Worm (Caenorhabditis elegans) whole organism, L2 larva: Measurements from ENCODE around the gene Y40C5A.4.

ENCODE experiments used
- C34F6.9 ChIP-seq: fragments of 150-350 bp; optimal IDR thresholded peaks from 2 replicates; lab custom pipeline; 2014; ENCODE audit warnings: missing biosample characterization, missing genetic modification characterization
- F13H6.1 ChIP-seq: sonication (generic microtip); optimal IDR thresholded peaks from 2 replicates; lab custom pipeline; 2016; ENCODE audit warnings: missing genetic modification characterization, missing compliant biosample characterization
- Y55F3AM.14 ChIP-seq: fragments of 200-800 bp; sonication (Bioruptor generic); optimal IDR thresholded peaks from 2 replicates; lab custom pipeline; 2018; ENCODE audit warnings: mild to moderate bottlenecking, missing genetic modification characterization, missing compliant biosample characterization
- ZK546.5 ChIP-seq: sonication (generic microtip); optimal IDR thresholded peaks from 2 replicates; lab custom pipeline; 2017; ENCODE audit warnings: missing biosample characterization, missing genetic modification characterization
- alr-1 ChIP-seq: fragments of 150-350 bp; optimal IDR thresholded peaks from 2 replicates; lab custom pipeline; 2014; ENCODE audit warnings: missing biosample characterization, missing genetic modification characterization
- aly-2 ChIP-seq: fragments of 150-350 bp; optimal IDR thresholded peaks from 2 replicates; lab custom pipeline; 2014; ENCODE audit warnings: missing biosample characterization, missing genetic modification characterization
- ama-1 ChIP-seq: fragments of 150-350 bp; optimal IDR thresholded peaks from 2 replicates; lab custom pipeline; 2018; ENCODE audit warnings: inconsistent platforms
- blmp-1 ChIP-seq: sonication (generic microtip); optimal IDR thresholded peaks from 2 replicates; lab custom pipeline; 2017; ENCODE audit warnings: missing genetic modification characterization, mild to moderate bottlenecking, missing compliant biosample characterization, antibody characterized with exemption, moderate library complexity; ENCODE audit not compliant: insufficient read depth
- ceh-16 ChIP-seq: fragments of 150-350 bp; optimal IDR thresholded peaks from 2 replicates; lab custom pipeline; 2014; ENCODE audit warnings: missing biosample characterization, missing genetic modification characterization
- ceh-82 ChIP-seq: fragments of 150-350 bp; optimal IDR thresholded peaks from 2 replicates; lab custom pipeline; 2014; ENCODE audit warnings: missing biosample characterization, missing genetic modification characterization
- crh-2 ChIP-seq: sonication (generic microtip); optimal IDR thresholded peaks from 2 replicates; lab custom pipeline; 2017; ENCODE audit warnings: missing biosample characterization, missing genetic modification characterization
- dmd-4 ChIP-seq: sonication (generic microtip); optimal IDR thresholded peaks from 2 replicates; lab custom pipeline; 2017; ENCODE audit warnings: missing biosample characterization, missing genetic modification characterization
- egl-27 ChIP-seq: sonication (generic microtip); optimal IDR thresholded peaks from 3 replicates; lab custom pipeline; 2017; ENCODE audit warnings: missing biosample characterization, missing genetic modification reagents, missing genetic modification characterization
- elt-1 ChIP-seq: fragments of 150-350 bp; optimal IDR thresholded peaks from 2 replicates; lab custom pipeline; 2014; ENCODE audit warnings: missing biosample characterization, missing genetic modification characterization
- fos-1 ChIP-seq: fragments of 150-350 bp; optimal IDR thresholded peaks from 2 replicates; lab custom pipeline; 2014; ENCODE audit warnings: missing biosample characterization, missing genetic modification characterization
- gmeb-1 ChIP-seq: fragments of 150-350 bp; optimal IDR thresholded peaks from 2 replicates; lab custom pipeline; 2014; ENCODE audit warnings: missing biosample characterization, missing genetic modification characterization
- lin-11 ChIP-seq: fragments of 150-350 bp; sonication (generic microtip); optimal IDR thresholded peaks from 2 replicates; lab custom pipeline; 2014; ENCODE audit warnings: missing biosample characterization, missing genetic modification characterization, inconsistent platforms, mixed read lengths
- lin-13 ChIP-seq: fragments of 150-350 bp; optimal IDR thresholded peaks from 2 replicates; lab custom pipeline; 2014; ENCODE audit warnings: missing biosample characterization, missing genetic modification reagents, missing genetic modification characterization
- mdl-1 ChIP-seq, 2 experiments: fragments of 150-350 bp in 1 of 2; sonication (generic microtip) in 1 of 2; optimal IDR thresholded peaks; 2 replicates each; lab custom pipeline; 2017; ENCODE audit warnings: missing biosample characterization in 2 of 2, missing genetic modification characterization in 2 of 2
- nhr-10 ChIP-seq: sonication (generic microtip); optimal IDR thresholded peaks from 2 replicates; lab custom pipeline; 2017; ENCODE audit warnings: missing biosample characterization, missing genetic modification characterization
- nhr-11 ChIP-seq: fragments of 150-350 bp; optimal IDR thresholded peaks from 2 replicates; lab custom pipeline; 2014; ENCODE audit warnings: missing biosample characterization, missing genetic modification characterization
- nhr-129 ChIP-seq: fragments of 150-350 bp; optimal IDR thresholded peaks from 2 replicates; lab custom pipeline; 2014; ENCODE audit warnings: missing biosample characterization, missing genetic modification characterization
- nhr-23 ChIP-seq: fragments of 150-350 bp; optimal IDR thresholded peaks from 2 replicates; lab custom pipeline; 2014; ENCODE audit warnings: missing biosample characterization, missing genetic modification reagents, missing genetic modification characterization
- nhr-237 ChIP-seq: fragments of 150-350 bp; optimal IDR thresholded peaks from 2 replicates; lab custom pipeline; 2014; ENCODE audit warnings: missing biosample characterization, missing genetic modification characterization
- nhr-25 ChIP-seq: fragments of 150-350 bp; sonication (generic microtip); optimal IDR thresholded peaks from 3 replicates; lab custom pipeline; 2014; ENCODE audit warnings: missing biosample characterization, missing genetic modification characterization
- nhr-6 ChIP-seq: fragments of 150-350 bp; optimal IDR thresholded peaks from 2 replicates; lab custom pipeline; 2014; ENCODE audit warnings: missing biosample characterization, missing genetic modification characterization
- sem-4 ChIP-seq: fragments of 150-350 bp; optimal IDR thresholded peaks from 2 replicates; lab custom pipeline; 2014; ENCODE audit warnings: missing biosample characterization, missing genetic modification reagents, missing genetic modification characterization
- sma-3 ChIP-seq: sonication (generic microtip); optimal IDR thresholded peaks from 2 replicates; lab custom pipeline; 2016; ENCODE audit warnings: missing genetic modification reagents, missing genetic modification characterization, missing compliant biosample characterization
- sma-9 ChIP-seq, 2 experiments: fragments of 150-350 bp in 1 of 2; sonication (generic microtip) in 1 of 2; optimal IDR thresholded peaks; 2 replicates each; lab custom pipeline; 2014 to 2016; ENCODE audit warnings: missing genetic modification characterization in 2 of 2, mild to moderate bottlenecking in 1 of 2, missing biosample characterization in 1 of 2, missing compliant biosample characterization in 1 of 2, missing genetic modification reagents in 1 of 2, moderate library complexity in 1 of 2
- snpc-4 ChIP-seq: fragments of 150-350 bp; optimal IDR thresholded peaks from 2 replicates; lab custom pipeline; 2014; ENCODE audit warnings: missing biosample characterization, missing genetic modification characterization
- unc-62 ChIP-seq: fragments of 150-350 bp; optimal IDR thresholded peaks from 2 replicates; lab custom pipeline; 2014; ENCODE audit warnings: missing biosample characterization, missing genetic modification reagents, missing genetic modification characterization
- ztf-11 ChIP-seq: sonication (generic microtip); optimal IDR thresholded peaks from 2 replicates; lab custom pipeline; 2017; ENCODE audit warnings: missing biosample characterization, missing genetic modification characterization

The Y40C5A.4 gene

DNA sequence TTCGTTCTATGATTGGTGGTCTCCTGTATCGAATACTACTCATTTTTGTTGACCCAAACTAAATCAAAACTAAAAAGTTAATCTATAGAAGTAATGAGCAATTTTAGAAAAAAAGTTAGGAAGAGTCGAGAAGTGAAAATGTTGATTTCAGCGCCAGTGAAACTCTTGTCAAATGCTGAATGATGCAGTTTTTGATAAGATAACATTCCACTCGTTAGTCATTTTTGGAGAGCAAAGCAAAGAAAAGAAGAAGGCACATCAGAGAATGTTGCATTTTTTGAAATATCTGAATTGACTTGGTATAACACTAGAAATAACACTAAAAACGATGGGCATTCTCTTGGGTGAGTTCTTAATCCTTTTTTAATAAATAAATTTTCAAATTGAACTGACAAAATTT, 36.0 kb downstream of the Y40C5A.4 start, which contains the start of gene sqst-2:
Gene sqst-2, minus strand, starts transcription at position 58 of the 400 bp plus-strand sequence.
- no peak for TF ChIP-seq nhr-23 (tag; lab: Kevin White, UChicago)
- no peak for TF ChIP-seq elt-1 (tag; lab: Kevin White, UChicago)
- TF ChIP-seq fos-1 (tag; lab: Kevin White, UChicago) = peak; percentile 89

DNA sequence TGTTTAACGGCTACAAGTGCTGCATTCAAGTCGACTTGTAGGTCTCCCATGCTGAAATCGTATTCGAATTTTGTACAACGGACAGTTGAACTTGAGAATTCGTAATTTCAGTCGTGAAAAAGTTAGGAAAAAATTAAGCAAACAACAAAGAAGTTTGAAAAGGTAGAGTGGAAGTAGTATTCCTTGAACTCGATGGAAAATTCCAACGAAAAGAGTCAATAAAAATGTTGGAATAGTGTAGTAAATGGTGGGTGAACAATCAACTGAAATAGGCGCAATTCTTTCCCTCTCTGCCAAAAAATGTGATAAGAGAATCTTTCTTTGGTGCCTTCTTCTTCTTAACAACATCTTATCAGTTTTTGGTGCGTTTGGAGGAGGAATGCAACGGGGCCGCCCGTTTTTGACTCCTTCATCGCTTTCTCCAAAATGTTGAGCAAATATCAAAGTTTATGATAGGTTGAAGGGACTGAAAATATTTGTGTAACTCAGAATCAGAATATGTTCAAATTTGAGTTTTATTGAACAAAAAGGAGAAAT, 38.2 kb downstream of the Y40C5A.4 start, which contains the start of gene ifo-1:
Gene ifo-1, minus strand, starts transcription at position 51 of the 537 bp plus-strand sequence.
- TF ChIP-seq egl-27 (tag; lab: Kevin White, UChicago) (no peak), sma-9 (GFP tag; optimal IDR thresholded peaks at IDR 0.05; lab: Kevin White, UChicago) (peak; percentile 29), sma-9 (tag; optimal IDR thresholded peaks at IDR 0.05; lab: Kevin White, UChicago) (no peak), gmeb-1 (peak; percentile 35), ama-1 (lab: Kevin White, UChicago) (no peak), alr-1 (tag; lab: Kevin White, UChicago) (no peak), mdl-1 (tag; optimal IDR thresholded peaks at IDR 0.05; lab: Kevin White, UChicago) (no peak), crh-2 (tag; lab: Kevin White, UChicago) (peak; percentile 62), fos-1 (tag; lab: Kevin White, UChicago) (peak; percentile 98), snpc-4 (tag; lab: Kevin White, UChicago) (no peak), nhr-10 (tag; lab: Kevin White, UChicago) (no peak), lin-11 (tag; lab: Kevin White, UChicago) (no peak), nhr-25 (tag; lab: Kevin White, UChicago) (no peak), nhr-23 (tag; lab: Kevin White, UChicago) (no peak), sem-4 (tag; lab: Kevin White, UChicago) (no peak)

DNA sequence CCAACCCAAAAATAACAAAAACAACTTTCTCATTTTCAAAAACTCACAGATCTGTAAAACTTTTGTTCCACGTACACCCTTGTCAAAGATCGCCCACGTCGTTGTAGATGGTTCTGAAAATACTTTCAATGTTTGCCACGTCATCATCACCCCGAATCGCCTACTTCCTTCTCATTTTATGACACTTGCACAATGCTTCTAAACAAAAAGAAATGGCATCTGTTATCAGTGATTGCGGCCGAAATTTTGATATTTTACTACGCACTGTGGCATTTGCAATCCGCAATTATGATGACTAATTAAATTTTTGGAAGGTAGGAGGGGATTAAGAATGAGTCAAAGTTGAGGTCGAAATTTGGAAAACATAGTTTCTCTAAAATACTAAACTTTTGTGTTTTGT, 39.2 kb downstream of the Y40C5A.4 start:
- TF ChIP-seq nhr-237 (tag; lab: Kevin White, UChicago) = no peak
- TF ChIP-seq nhr-129 = no peak
- no peak for TF ChIP-seq blmp-1 (tag; lab: Kevin White, UChicago)
- TF ChIP-seq nhr-10 (tag; lab: Kevin White, UChicago) = no peak
- TF ChIP-seq fos-1 (tag; lab: Kevin White, UChicago) = peak; percentile 96
- TF ChIP-seq unc-62 (GFP tag; lab: Kevin White, UChicago) = no peak
- TF ChIP-seq ZK546.5 (tag; lab: Kevin White, UChicago) = no peak
- no peak for TF ChIP-seq ceh-82 (tag; lab: Kevin White, UChicago)
- TF ChIP-seq lin-13 (GFP tag; lab: Kevin White, UChicago) = no peak
- peak; percentile 76 for TF ChIP-seq crh-2 (tag; lab: Kevin White, UChicago)

DNA sequence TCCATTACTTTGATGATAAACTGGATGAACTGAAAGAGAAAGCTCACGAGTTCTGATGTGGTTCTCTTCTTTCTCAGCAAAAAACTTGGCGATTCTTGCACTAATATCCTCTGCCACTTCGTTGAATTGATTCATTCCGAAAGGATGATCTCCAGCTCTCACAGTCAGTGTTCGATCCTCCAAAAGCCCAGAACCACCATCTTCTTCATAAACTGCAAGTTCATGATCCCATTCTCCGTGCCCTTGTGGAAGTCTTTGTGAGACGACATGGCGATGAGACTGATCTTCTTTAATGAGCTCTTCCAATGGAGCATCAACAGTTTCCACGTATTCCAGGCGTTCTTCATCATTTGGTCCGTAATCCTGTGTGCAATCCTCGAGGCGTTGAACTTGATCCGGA, 40.0 kb downstream of the Y40C5A.4 start:
- TF ChIP-seq sma-9 (GFP tag; optimal IDR thresholded peaks at IDR 0.05; lab: Kevin White, UChicago) (no peak), sma-9 (tag; optimal IDR thresholded peaks at IDR 0.05; lab: Kevin White, UChicago) (no peak), crh-2 (tag; lab: Kevin White, UChicago) (no peak)

DNA sequence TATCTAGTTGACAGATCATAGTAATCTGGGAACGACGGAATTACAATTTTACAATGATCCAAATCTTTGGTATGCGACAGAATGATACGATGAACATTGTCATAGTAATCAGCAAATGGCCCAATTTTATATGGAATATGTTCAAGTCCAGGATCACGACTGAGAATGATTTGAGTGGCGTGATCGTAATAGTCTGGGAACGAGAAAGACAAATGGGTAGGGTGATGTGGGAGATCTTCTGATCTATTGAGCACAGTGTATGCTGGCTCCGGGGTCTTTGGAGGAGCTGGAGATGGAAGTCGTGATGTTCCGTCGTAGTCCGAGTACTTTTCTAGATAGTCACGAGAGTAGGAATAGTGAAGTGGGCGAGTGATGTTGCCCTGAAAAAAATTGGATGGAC, 41.0 kb downstream of the Y40C5A.4 start:
- no peak for TF ChIP-seq sma-3 (GFP tag; lab: Kevin White, UChicago)

DNA sequence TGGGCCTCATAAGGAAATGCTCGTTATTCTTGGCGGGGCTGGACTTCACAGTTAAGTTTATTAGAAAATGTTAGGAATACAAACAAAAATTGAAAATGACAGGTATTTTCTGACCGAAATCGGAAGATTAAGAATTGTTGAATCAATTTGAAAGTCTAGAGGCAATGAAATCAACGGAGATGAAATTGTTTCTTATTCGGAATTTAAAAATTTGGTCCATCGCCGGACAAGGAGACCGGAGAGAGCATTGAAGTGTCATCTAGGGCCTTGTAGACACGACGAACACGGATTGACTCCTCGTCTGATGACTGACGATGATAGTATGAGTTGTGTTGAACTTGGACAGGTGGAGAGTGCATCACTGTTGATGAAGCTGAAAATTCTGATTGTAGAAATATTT, 44.2 kb downstream of the Y40C5A.4 start:
- no peak for TF ChIP-seq ztf-11 (tag; lab: Kevin White, UChicago)
- no peak for TF ChIP-seq lin-13 (GFP tag; lab: Kevin White, UChicago)
- no peak for TF ChIP-seq aly-2 (tag; lab: Kevin White, UChicago)
- no peak for TF ChIP-seq crh-2 (tag; lab: Kevin White, UChicago)
- TF ChIP-seq nhr-23 (tag; lab: Kevin White, UChicago) = no peak
- TF ChIP-seq C34F6.9 (tag; lab: Kevin White, UChicago) = no peak
- no peak for TF ChIP-seq ceh-16 (tag; lab: Kevin White, UChicago)
- no peak for TF ChIP-seq nhr-6 (tag; lab: Kevin White, UChicago)
- no peak for TF ChIP-seq Y55F3AM.14
- TF ChIP-seq nhr-11 (tag; lab: Kevin White, UChicago) = no peak
- no peak for TF ChIP-seq F13H6.1 (tag; lab: Kevin White, UChicago)
- no peak for TF ChIP-seq dmd-4 (tag; lab: Kevin White, UChicago)
- TF ChIP-seq lin-11 (tag; lab: Kevin White, UChicago) = no peak
